Fruit fly (Drosophila melanogaster) whole organism, wandering third instar larva: ENCODE data around the gene sxe2.

Experiments
- Dfd ChIP-seq: fragments of >200 bp; optimal IDR thresholded peaks from 2 replicates; lab custom pipeline; 2017; ENCODE audit warnings: missing biosample characterization, missing genetic modification characterization
- Dif ChIP-seq: fragments of 200-275, 200-300 bp; sonication (Bioruptor generic); optimal IDR thresholded peaks from 2 replicates; lab custom pipeline; 2018; ENCODE audit warnings: missing biosample characterization, missing genetic modification characterization; ENCODE audit not compliant: partially characterized antibody
- GATAd ChIP-seq: sonication (Bioruptor generic); optimal IDR thresholded peaks from 2 replicates; lab custom pipeline; 2016; ENCODE audit warnings: missing biosample characterization, missing genetic modification characterization
- Jra ChIP-seq: sonication (Bioruptor generic); optimal IDR thresholded peaks from 2 replicates; lab custom pipeline; 2016; ENCODE audit warnings: missing biosample characterization, missing genetic modification characterization
- Mio ChIP-seq: sonication (Bioruptor generic); optimal IDR thresholded peaks from 2 replicates; lab custom pipeline; 2016; ENCODE audit warnings: missing biosample characterization, missing genetic modification characterization
- Myc ChIP-seq: fragments of >200 bp; optimal IDR thresholded peaks from 2 replicates; lab custom pipeline; 2017
- h ChIP-seq: fragments of 200-800 bp; sonication (Bioruptor generic); optimal IDR thresholded peaks from 3 replicates; lab custom pipeline; 2016; ENCODE audit warnings: missing biosample characterization, mild to moderate bottlenecking, missing genetic modification characterization
- lola ChIP-seq: fragments of >200 bp; optimal IDR thresholded peaks from 2 replicates; lab custom pipeline; 2017; ENCODE audit warnings: missing biosample characterization, missing genetic modification characterization
- psq ChIP-seq: fragments of 200-800 bp; sonication (Bioruptor generic); optimal IDR thresholded peaks from 3 replicates; lab custom pipeline; 2017; ENCODE audit warnings: missing biosample characterization, mild to moderate bottlenecking, missing genetic modification characterization, moderate library complexity
- sv ChIP-seq: fragments of 200-800 bp; sonication (Bioruptor generic); optimal IDR thresholded peaks from 3 replicates; lab custom pipeline; 2016; ENCODE audit warnings: missing biosample characterization, missing genetic modification characterization
- tai ChIP-seq: sonication (Bioruptor generic); optimal IDR thresholded peaks from 2 replicates; lab custom pipeline; 2016; ENCODE audit warnings: missing biosample characterization, missing genetic modification characterization
- usp ChIP-seq: fragments of >200 bp; optimal IDR thresholded peaks from 2 replicates; lab custom pipeline; 2017; ENCODE audit warnings: missing biosample characterization, missing genetic modification characterization

DNA sequence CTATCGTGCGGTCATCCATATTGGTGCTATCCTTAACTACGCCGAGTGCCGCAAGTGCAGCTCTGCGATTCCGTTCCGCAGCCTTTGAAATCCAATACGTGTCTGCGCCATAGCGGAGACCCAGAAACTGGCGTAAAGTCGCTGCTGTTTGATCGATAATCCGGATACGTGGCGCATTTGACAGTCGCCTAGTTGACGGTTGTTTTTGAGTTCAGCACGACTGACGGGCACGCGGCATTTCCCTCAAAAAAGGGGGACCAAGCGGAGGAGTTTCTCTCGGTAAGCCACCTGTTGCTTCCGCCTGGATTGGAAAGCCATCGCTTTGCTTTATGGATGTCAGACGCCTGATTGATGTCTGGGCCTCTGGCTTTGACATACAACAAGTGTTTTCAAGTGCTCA, 16.2 kb upstream of the sxe2 start, which contains the start of gene CG10185:
- no peak for TF ChIP-seq h (GFP tag; lab: Kevin White, UChicago)
- TF ChIP-seq GATAd (GFP tag; lab: Kevin White, UChicago) = no peak
- TF ChIP-seq lola (GFP tag; lab: Kevin White, UChicago) = no peak
- no peak for TF ChIP-seq Dif (GFP tag; lab: Kevin White, UChicago)
- no peak for TF ChIP-seq Jra (GFP tag; lab: Kevin White, UChicago)
- no peak for TF ChIP-seq Mio (GFP tag; lab: Kevin White, UChicago)
- TF ChIP-seq usp (GFP tag; lab: Kevin White, UChicago) = no peak
- no peak for TF ChIP-seq Myc (lab: Kevin White, UChicago)
- no peak for TF ChIP-seq Dfd
- TF ChIP-seq psq (GFP tag; lab: Kevin White, UChicago) = no peak
- no peak for TF ChIP-seq tai (GFP tag; lab: Kevin White, UChicago)
- TF ChIP-seq sv = no peak
